Fruit fly (Drosophila melanogaster) whole organism, embryonic: ENCODE results near the gene Eo.

Source experiments
- Aef1 ChIP-seq: fragments of 200-800 bp; sonication (Bioruptor generic); IDR thresholded peaks from 3 replicates; pipeline ENCODE4 v1.3.6; 2022; ENCODE audit warnings: missing biosample characterization, missing genetic modification characterization
- CG11560 ChIP-seq: fragments of 200-800 bp; sonication (Bioruptor generic); IDR thresholded peaks from 3 replicates; pipeline ENCODE4 v1.3.6; 2022; ENCODE audit warnings: missing biosample characterization, missing genetic modification characterization
- CG12071 ChIP-seq: fragments of 200-800 bp; sonication (Bioruptor generic); optimal IDR thresholded peaks from 3 replicates; lab custom pipeline; 2018; ENCODE audit warnings: missing biosample characterization, mild to moderate bottlenecking, missing genetic modification characterization
- CG12236 ChIP-seq: fragments of 200-800 bp; sonication (Bioruptor generic); optimal IDR thresholded peaks from 2 replicates; lab custom pipeline; 2016; ENCODE audit warnings: missing biosample characterization, missing genetic modification characterization
- CG13296 ChIP-seq: fragments of 200-800 bp; sonication (Bioruptor generic); optimal IDR thresholded peaks from 3 replicates; lab custom pipeline; 2018; ENCODE audit warnings: missing biosample characterization, mild to moderate bottlenecking, missing genetic modification characterization
- CG16813 ChIP-seq: fragments of 200-800 bp; sonication (Bioruptor generic); IDR thresholded peaks from 3 replicates; pipeline ENCODE4 v1.3.6; 2022; ENCODE audit warnings: missing biosample characterization, missing genetic modification characterization; ENCODE audit not compliant: partially characterized antibody
- CG17359 ChIP-seq: fragments of 200-800 bp; sonication (Bioruptor generic); optimal IDR thresholded peaks from 3 replicates; lab custom pipeline; 2018; ENCODE audit warnings: missing biosample characterization, mild to moderate bottlenecking, missing genetic modification characterization, moderate library complexity
- CG17568 ChIP-seq: fragments of 200-800 bp; sonication (Bioruptor generic); optimal IDR thresholded peaks from 2 replicates; lab custom pipeline; 2018; ENCODE audit warnings: missing biosample characterization, mild to moderate bottlenecking, missing genetic modification characterization, moderate library complexity
- CG2712 ChIP-seq: fragments of 200-800 bp; optimal IDR thresholded peaks from 3 replicates; lab custom pipeline; 2019; ENCODE audit warnings: missing biosample characterization, mild to moderate bottlenecking, missing genetic modification characterization, moderate library complexity
- CG3847 ChIP-seq: fragments of 200-800 bp; sonication (Bioruptor generic); IDR thresholded peaks from 2 replicates; pipeline ENCODE4 v1.3.6; 2022; ENCODE audit warnings: missing biosample characterization, missing genetic modification characterization
- CG4282 ChIP-seq: fragments of 200-800 bp; sonication (Bioruptor generic); optimal IDR thresholded peaks from 2 replicates; lab custom pipeline; 2016; ENCODE audit warnings: missing biosample characterization, missing genetic modification characterization
- CG5180 ChIP-seq: fragments of 200-800 bp; sonication (Bioruptor generic); optimal IDR thresholded peaks from 3 replicates; lab custom pipeline; 2017; ENCODE audit warnings: missing biosample characterization, missing genetic modification characterization, mild to moderate bottlenecking, moderate library complexity, missing genetic modification reagents
- CG5245 ChIP-seq: fragments of 200-800 bp; sonication (Bioruptor generic); optimal IDR thresholded peaks from 3 replicates; lab custom pipeline; 2016; ENCODE audit warnings: missing biosample characterization, missing genetic modification characterization
- CG6254 ChIP-seq: fragments of 200-800 bp; sonication (Bioruptor generic); optimal IDR thresholded peaks from 3 replicates; lab custom pipeline; 2017; ENCODE audit warnings: mild to moderate bottlenecking, missing biosample characterization, missing genetic modification reagents, missing genetic modification characterization
- CG6854 ChIP-seq: fragments of 200-800 bp; sonication (Bioruptor generic); optimal IDR thresholded peaks from 3 replicates; lab custom pipeline; 2017; ENCODE audit warnings: missing biosample characterization, mild to moderate bottlenecking, missing genetic modification characterization
- CG9609 ChIP-seq: fragments of 200-800 bp; sonication (Bioruptor generic); optimal IDR thresholded peaks from 3 replicates; lab custom pipeline; 2016; ENCODE audit warnings: missing biosample characterization, missing genetic modification characterization
- Doc3 ChIP-seq: fragments of 200-800 bp; sonication (Bioruptor generic); IDR thresholded peaks from 3 replicates; pipeline ENCODE4 v1.3.6; 2022; ENCODE audit warnings: missing biosample characterization, missing genetic modification characterization; ENCODE audit not compliant: partially characterized antibody
- H2.0 ChIP-seq: fragments of 200-800 bp; sonication (Bioruptor generic); IDR thresholded peaks from 2 replicates; pipeline ENCODE4 v1.3.6; 2022; ENCODE audit warnings: missing biosample characterization, missing genetic modification characterization
- Kr ChIP-seq: fragments of 200-800 bp; sonication (Bioruptor generic); optimal IDR thresholded peaks from 2 replicates; lab custom pipeline; 2017; ENCODE audit warnings: missing biosample characterization, mild to moderate bottlenecking, missing genetic modification characterization
- Med ChIP-seq: fragments of 200-800 bp; sonication (Bioruptor generic); peaks from one replicate; lab custom pipeline; 2016; ENCODE audit warnings: missing biosample characterization, missing genetic modification characterization, mild to moderate bottlenecking, inconsistent platforms, moderate library complexity
- Nf-YC ChIP-seq: fragments of 200-800 bp; optimal IDR thresholded peaks from 3 replicates; lab custom pipeline; 2019; ENCODE audit warnings: missing biosample characterization, mild to moderate bottlenecking, missing genetic modification characterization, moderate library complexity
- NfI ChIP-seq: fragments of 200-800 bp; sonication (Bioruptor generic); optimal IDR thresholded peaks from 3 replicates; lab custom pipeline; 2018; ENCODE audit warnings: missing biosample characterization, mild to moderate bottlenecking, missing genetic modification characterization, moderate library complexity
- Poxn ChIP-seq: fragments of 200-800 bp; sonication (Bioruptor generic); IDR thresholded peaks from 2 replicates; pipeline ENCODE4 v1.3.6; 2022; ENCODE audit warnings: missing biosample characterization, missing genetic modification characterization
- Rfx ChIP-seq: fragments of 200-800 bp; sonication (Bioruptor generic); IDR thresholded peaks from 2 replicates; pipeline ENCODE4 v1.3.6; 2022; ENCODE audit warnings: missing biosample characterization, missing genetic modification characterization
- Sox102F ChIP-seq: fragments of 200-800 bp; sonication (Bioruptor generic); optimal IDR thresholded peaks from 2 replicates; lab custom pipeline; 2018; ENCODE audit warnings: missing biosample characterization, mild to moderate bottlenecking, missing genetic modification characterization, moderate library complexity
- Trl ChIP-seq, 3 experiments: fragments of >200 bp in 2 of 3; fragments of 200-800 bp in 1 of 3; sonication (Bioruptor generic) in 1 of 3; optimal IDR thresholded peaks; 2 replicates in 1 of 3; 3 replicates in 2 of 3; lab custom pipeline; 2016 to 2017; ENCODE audit warnings: missing biosample characterization in 1 of 3, missing genetic modification characterization in 1 of 3
- Usf ChIP-seq: fragments of 200-800 bp; sonication (Bioruptor generic); optimal IDR thresholded peaks from 2 replicates; lab custom pipeline; 2017; ENCODE audit warnings: missing genotype, missing biosample characterization, missing genetic modification characterization
- Xrp1 ChIP-seq: fragments of 200-800 bp; sonication (Bioruptor generic); IDR thresholded peaks from 2 replicates; pipeline ENCODE4 v1.3.6; 2022; ENCODE audit warnings: missing biosample characterization, missing genetic modification characterization
- al ChIP-seq: fragments of 200-800 bp; sonication (Bioruptor generic); IDR thresholded peaks from 2 replicates; pipeline ENCODE4 v1.3.6; 2022; ENCODE audit warnings: missing biosample characterization, missing genetic modification characterization
- bowl ChIP-seq: fragments of 200-800 bp; sonication (Bioruptor generic); IDR thresholded peaks from 2 replicates; pipeline ENCODE4 v1.3.6; 2022; ENCODE audit warnings: missing biosample characterization, missing genetic modification characterization
- btn ChIP-seq: fragments of 200-800 bp; sonication (Bioruptor generic); optimal IDR thresholded peaks from 2 replicates; lab custom pipeline; 2016; ENCODE audit warnings: missing biosample characterization, missing genetic modification characterization
- cad ChIP-seq: fragments of >200 bp; optimal IDR thresholded peaks from 2 replicates; lab custom pipeline; 2017; ENCODE audit warnings: missing biosample characterization, missing genetic modification characterization
- cato ChIP-seq: fragments of 200-800 bp; sonication (Bioruptor generic); optimal IDR thresholded peaks from 2 replicates; lab custom pipeline; 2016; ENCODE audit warnings: missing biosample characterization, missing genetic modification characterization, borderline replicate concordance
- caup ChIP-seq: fragments of 200-800 bp; sonication (Bioruptor generic); optimal IDR thresholded peaks from 3 replicates; lab custom pipeline; 2017; ENCODE audit warnings: missing biosample characterization, mild to moderate bottlenecking, missing genetic modification characterization, moderate library complexity; ENCODE audit not compliant: severe bottlenecking
- ci ChIP-seq: fragments of 200-800 bp; sonication (Bioruptor generic); IDR thresholded peaks from 3 replicates; pipeline ENCODE4 v1.3.6; 2022; ENCODE audit warnings: missing biosample characterization, missing genetic modification characterization
- disco-r ChIP-seq: fragments of 200-800 bp; sonication (Bioruptor generic); optimal IDR thresholded peaks from 2 replicates; lab custom pipeline; 2016; ENCODE audit warnings: missing biosample characterization, missing genetic modification characterization
- dm ChIP-seq: fragments of 200-800 bp; sonication (Bioruptor generic); optimal IDR thresholded peaks from 3 replicates; lab custom pipeline; 2016; ENCODE audit warnings: missing biosample characterization, missing genetic modification characterization
- eve ChIP-seq, 2 experiments: fragments of >200 bp; optimal IDR thresholded peaks; 2 replicates each; lab custom pipeline; 2017; ENCODE audit warnings: missing biosample characterization in 2 of 2, missing genetic modification characterization in 2 of 2
- mirr ChIP-seq: fragments of 200-800 bp; sonication (Bioruptor generic); optimal IDR thresholded peaks from 3 replicates; lab custom pipeline; 2018; ENCODE audit warnings: missing biosample characterization, mild to moderate bottlenecking, missing genetic modification characterization
- oc ChIP-seq: fragments of 200-800 bp; sonication (Bioruptor generic); optimal IDR thresholded peaks from 2 replicates; lab custom pipeline; 2018; ENCODE audit warnings: missing biosample characterization, mild to moderate bottlenecking, missing genetic modification characterization, moderate library complexity
- psq ChIP-seq: fragments of 200-800 bp; sonication (Bioruptor generic); optimal IDR thresholded peaks from 2 replicates; lab custom pipeline; 2017; ENCODE audit warnings: missing biosample characterization, missing genetic modification characterization
- pzg ChIP-seq: fragments of 200-800 bp; sonication (Bioruptor generic); optimal IDR thresholded peaks from 3 replicates; lab custom pipeline; 2018; ENCODE audit warnings: missing biosample characterization, mild to moderate bottlenecking, missing genetic modification characterization, moderate library complexity
- ranshi ChIP-seq: fragments of 200-800 bp; sonication (Bioruptor generic); IDR thresholded peaks from 2 replicates; pipeline ENCODE4 v1.3.6; 2022; ENCODE audit warnings: missing biosample characterization, missing genetic modification characterization
- repo ChIP-seq: fragments of 200-800 bp; sonication (Bioruptor generic); optimal IDR thresholded peaks from 2 replicates; lab custom pipeline; 2016; ENCODE audit warnings: missing biosample characterization, missing genetic modification characterization
- run ChIP-seq: fragments of 200-800 bp; sonication (Bioruptor generic); optimal IDR thresholded peaks from 3 replicates; lab custom pipeline; 2018; ENCODE audit warnings: missing biosample characterization, mild to moderate bottlenecking, missing genetic modification characterization
- salm ChIP-seq: fragments of 200-800 bp; sonication (Bioruptor generic); optimal IDR thresholded peaks from 2 replicates; lab custom pipeline; 2018; ENCODE audit warnings: missing biosample characterization, mild to moderate bottlenecking, missing genetic modification characterization
- shn ChIP-seq: fragments of 200-800 bp; sonication (Bioruptor generic); optimal IDR thresholded peaks from 3 replicates; lab custom pipeline; 2016; ENCODE audit warnings: missing biosample characterization, missing genetic modification characterization
- sima ChIP-seq: fragments of 200-800 bp; sonication (Bioruptor generic); optimal IDR thresholded peaks from 2 replicates; lab custom pipeline; 2016; ENCODE audit warnings: missing biosample characterization, missing genetic modification characterization
- zf30C ChIP-seq: fragments of 200-800 bp; sonication (Bioruptor generic); optimal IDR thresholded peaks from 3 replicates; lab custom pipeline; 2018; ENCODE audit warnings: missing biosample characterization, mild to moderate bottlenecking, missing genetic modification characterization

Eo gene

dm6 chrX:14952845-14953720 lies 34.5 kb upstream of the Eo start, which contains the start of gene pdgy (continued):
- TF ChIP-seq salm (tag; lab: Kevin White, UChicago) (no peak), mirr (GFP tag; lab: Kevin White, UChicago) (no peak), ranshi (GFP tag; lab: Robert Waterston, UW) (no peak), Aef1 (GFP tag; lab: Robert Waterston, UW) (no peak), repo (no peak), CG3847 (GFP tag; lab: Robert Waterston, UW) (no peak), Sox102F (GFP tag; lab: Kevin White, UChicago) (no peak), CG2712 (tag; lab: Kevin White, UChicago) (no peak), CG13296 (GFP tag; lab: Kevin White, UChicago) (no peak), Nf-YC (tag; lab: Kevin White, UChicago) (no peak), CG4282 (GFP tag; lab: Kevin White, UChicago) (no peak), CG6254 (GFP tag; lab: Kevin White, UChicago) (peak; percentile 24), CG11560 (tag; lab: Robert Waterston, UW) (no peak), ci (peak; percentile 47; the same call in 2 of the 3 replicates), CG9609 (no peak), Poxn (GFP tag; lab: Robert Waterston, UW) (no peak), btn (GFP tag; lab: Kevin White, UChicago) (no peak), dm (no peak), oc (tag; lab: Kevin White, UChicago) (peak; percentile 76), cato (GFP tag; lab: Kevin White, UChicago) (no peak), eve (GFP tag; optimal IDR thresholded peaks at IDR 0.05; lab: Kevin White, UChicago) (no peak), pzg (GFP tag; lab: Kevin White, UChicago) (no peak), Xrp1 (GFP tag; lab: Robert Waterston, UW) (0 out of 2 replicates have a peak, but pooled peaks have one; percentile 9), H2.0 (GFP tag; lab: Robert Waterston, UW) (no peak), CG16813 (GFP tag; lab: Robert Waterston, UW) (0 out of 3 replicates have a peak, but pooled peaks have one; percentile 30), bowl (0 out of 2 replicates have a peak, but pooled peaks have one; percentile 21), Med (GFP tag; lab: Kevin White, UChicago) (peak; percentile 88), caup (GFP tag; lab: Kevin White, UChicago) (no peak), CG5245 (no peak), Rfx (GFP tag; lab: Robert Waterston, UW) (peak; percentile 30; the same call in 1 of the 2 replicates), CG5180 (GFP tag; lab: Kevin White, UChicago) (peak; percentile 24), disco-r (GFP tag; lab: Kevin White, UChicago) (no peak), Doc3 (GFP tag; lab: Robert Waterston, UW) (no peak), CG12071 (no peak), sima (GFP tag; lab: Kevin White, UChicago) (no peak), zf30C (GFP tag; lab: Kevin White, UChicago) (peak; percentile 34), Trl (optimal IDR thresholded peaks at IDR 0.05; lab: Kevin White, UChicago) (peak; percentile 34 to 68), Trl (GFP tag; optimal IDR thresholded peaks at IDR 0.05; lab: Kevin White, UChicago) (no peak), CG12236 (no peak), psq (GFP tag; lab: Kevin White, UChicago) (no peak), CG6854 (no peak), run (tag; lab: Kevin White, UChicago) (no peak), Usf (no peak), CG17359 (no peak), Kr (GFP tag; lab: Kevin White, UChicago) (no peak), cad (GFP tag; lab: Kevin White, UChicago) (no peak), al (no peak), NfI (GFP tag; lab: Kevin White, UChicago) (no peak), shn (GFP tag; lab: Kevin White, UChicago) (no peak), CG17568 (GFP tag; lab: Kevin White, UChicago) (no peak)
